Worm (Caenorhabditis elegans) whole organism, mixed stage, embryonic: ENCODE data around the gene C04C3.4.
"Not testable (repeated sequence)": the region's sequence is repeated elsewhere in the genome, so short reads cannot be mapped to it uniquely, and the experiment has no call there.

Experiments
- M03D4.4 ChIP-seq: sonication (generic microtip); optimal IDR thresholded peaks from 2 replicates; lab custom pipeline; 2017; ENCODE audit warnings: mild to moderate bottlenecking, missing genetic modification characterization, missing compliant biosample characterization
- bed-3 ChIP-seq: fragments of 200-800 bp; sonication (Bioruptor generic); optimal IDR thresholded peaks from 3 replicates; lab custom pipeline; 2018; ENCODE audit warnings: mild to moderate bottlenecking, missing genetic modification characterization, moderate library complexity, missing compliant biosample characterization
- blmp-1 ChIP-seq: fragments of 150-350 bp; optimal IDR thresholded peaks from 2 replicates; lab custom pipeline; 2014; ENCODE audit warnings: missing biosample characterization, missing genetic modification characterization
- ceh-39 ChIP-seq: fragments of 150-350 bp; optimal IDR thresholded peaks from 2 replicates; lab custom pipeline; 2014; ENCODE audit warnings: missing biosample characterization, missing genetic modification characterization
- ceh-43 ChIP-seq: fragments of 200-800 bp; sonication (Bioruptor generic); optimal IDR thresholded peaks from 2 replicates; lab custom pipeline; 2018; ENCODE audit warnings: mild to moderate bottlenecking, missing genetic modification characterization, moderate library complexity, missing compliant biosample characterization
- ceh-83 ChIP-seq: fragments of 200-800 bp; sonication (Bioruptor generic); optimal IDR thresholded peaks from 2 replicates; lab custom pipeline; 2018; ENCODE audit warnings: mild to moderate bottlenecking, missing genetic modification characterization, missing compliant biosample characterization
- ces-1 ChIP-seq: fragments of 150-350 bp; optimal IDR thresholded peaks from 2 replicates; lab custom pipeline; 2014; ENCODE audit warnings: missing biosample characterization, missing genetic modification reagents, missing genetic modification characterization
- cnd-1 ChIP-seq: fragments of 200-800 bp; sonication (Bioruptor generic); optimal IDR thresholded peaks from 2 replicates; lab custom pipeline; 2018; ENCODE audit warnings: mild to moderate bottlenecking, missing genetic modification characterization, missing compliant biosample characterization
- drap-1 ChIP-seq: fragments of 200-800 bp; sonication (Bioruptor generic); optimal IDR thresholded peaks from 3 replicates; lab custom pipeline; 2018; ENCODE audit warnings: mild to moderate bottlenecking, missing genetic modification characterization, missing compliant biosample characterization
- elt-1 ChIP-seq: sonication (generic microtip); optimal IDR thresholded peaks from 2 replicates; lab custom pipeline; 2017; ENCODE audit warnings: missing genetic modification characterization, mild to moderate bottlenecking, missing compliant biosample characterization, antibody characterized with exemption, moderate library complexity, borderline replicate concordance; ENCODE audit not compliant: insufficient read depth
- elt-3 ChIP-seq: fragments of 150-350 bp; optimal IDR thresholded peaks from 2 replicates; lab custom pipeline; 2014; ENCODE audit warnings: missing biosample characterization, missing genetic modification characterization
- flh-1 ChIP-seq: fragments of 200-800 bp; sonication (Bioruptor generic); optimal IDR thresholded peaks from 2 replicates; lab custom pipeline; 2018; ENCODE audit warnings: mild to moderate bottlenecking, missing genetic modification characterization, moderate library complexity, missing compliant biosample characterization
- ham-2 ChIP-seq: fragments of 200-800 bp; sonication (Bioruptor generic); optimal IDR thresholded peaks from 2 replicates; lab custom pipeline; 2018; ENCODE audit warnings: mild to moderate bottlenecking, missing genetic modification characterization, missing compliant biosample characterization
- hlh-1 ChIP-seq: fragments of 150-350 bp; optimal IDR thresholded peaks from 2 replicates; lab custom pipeline; 2014; ENCODE audit warnings: missing biosample characterization, missing genetic modification reagents, missing genetic modification characterization
- lin-13 ChIP-seq: fragments of 150-350 bp; optimal IDR thresholded peaks from 2 replicates; lab custom pipeline; 2014; ENCODE audit warnings: missing biosample characterization, missing genetic modification characterization
- lin-32 ChIP-seq: fragments of 200-800 bp; sonication (Bioruptor generic); optimal IDR thresholded peaks from 2 replicates; lab custom pipeline; 2018; ENCODE audit warnings: mild to moderate bottlenecking, missing genetic modification characterization, missing compliant biosample characterization
- lsy-2 ChIP-seq: fragments of 150-350 bp; optimal IDR thresholded peaks from 2 replicates; lab custom pipeline; 2014; ENCODE audit warnings: missing biosample characterization, missing genetic modification characterization
- mab-5 ChIP-seq: fragments of 150-350 bp; optimal IDR thresholded peaks from 2 replicates; lab custom pipeline; 2014; ENCODE audit warnings: missing biosample characterization, missing genetic modification characterization
- mep-1 ChIP-seq: fragments of 150-350 bp; optimal IDR thresholded peaks from 2 replicates; lab custom pipeline; 2017; ENCODE audit warnings: missing biosample characterization, missing genetic modification reagents, missing genetic modification characterization, inconsistent platforms
- mls-2 ChIP-seq: sonication (generic microtip); optimal IDR thresholded peaks from 2 replicates; lab custom pipeline; 2016; ENCODE audit warnings: mild to moderate bottlenecking, missing genetic modification characterization, moderate library complexity, missing compliant biosample characterization
- nhr-12 ChIP-seq: fragments of 150-350 bp; optimal IDR thresholded peaks from 2 replicates; lab custom pipeline; 2014; ENCODE audit warnings: missing biosample characterization, missing genetic modification characterization
- nhr-2 ChIP-seq: fragments of 150-350 bp; optimal IDR thresholded peaks from 2 replicates; lab custom pipeline; 2014; ENCODE audit warnings: missing biosample characterization, missing genetic modification characterization
- nhr-237 ChIP-seq: fragments of 150-350 bp; optimal IDR thresholded peaks from 2 replicates; lab custom pipeline; 2014; ENCODE audit warnings: missing biosample characterization, missing genetic modification characterization
- nhr-28 ChIP-seq: fragments of 150-350 bp; optimal IDR thresholded peaks from 2 replicates; lab custom pipeline; 2014; ENCODE audit warnings: missing biosample characterization, missing genetic modification characterization
- nhr-76 ChIP-seq: sonication (generic microtip); optimal IDR thresholded peaks from 2 replicates; lab custom pipeline; 2017; ENCODE audit warnings: missing biosample characterization, missing genetic modification characterization
- pha-4 ChIP-seq: fragments of 150-350 bp; optimal IDR thresholded peaks from 2 replicates; lab custom pipeline; 2018; ENCODE audit warnings: missing biosample characterization, missing genetic modification reagents, missing genetic modification characterization
- sem-2 ChIP-seq: fragments of 200-800 bp; sonication (Bioruptor generic); optimal IDR thresholded peaks from 2 replicates; lab custom pipeline; 2018; ENCODE audit warnings: mild to moderate bottlenecking, missing genetic modification characterization, missing compliant biosample characterization
- snpc-4 ChIP-seq: fragments of 150-350 bp; optimal IDR thresholded peaks from 2 replicates; lab custom pipeline; 2014; ENCODE audit warnings: missing biosample characterization, missing genetic modification characterization
- sptf-1 ChIP-seq: sonication (generic microtip); optimal IDR thresholded peaks from 2 replicates; lab custom pipeline; 2017; ENCODE audit warnings: mild to moderate bottlenecking, missing genetic modification characterization, moderate library complexity, missing compliant biosample characterization
- tbx-8 ChIP-seq: fragments of 200-800 bp; sonication (Bioruptor generic); optimal IDR thresholded peaks from 2 replicates; lab custom pipeline; 2018; ENCODE audit warnings: mild to moderate bottlenecking, missing genetic modification characterization, moderate library complexity, missing compliant biosample characterization
- unc-120 ChIP-seq: sonication (generic microtip); optimal IDR thresholded peaks from 2 replicates; lab custom pipeline; 2017; ENCODE audit warnings: missing genetic modification characterization, missing compliant biosample characterization; ENCODE audit not compliant: poor library complexity, severe bottlenecking
- unc-39 ChIP-seq: fragments of 150-350 bp; optimal IDR thresholded peaks from 2 replicates; lab custom pipeline; 2014; ENCODE audit warnings: missing biosample characterization, missing genetic modification characterization
- unc-62 ChIP-seq: fragments of 150-350 bp; optimal IDR thresholded peaks from 2 replicates; lab custom pipeline; 2014; ENCODE audit warnings: missing biosample characterization, missing genetic modification reagents, missing genetic modification characterization
- zip-8 ChIP-seq: fragments of 150-350 bp; optimal IDR thresholded peaks from 2 replicates; lab custom pipeline; 2014; ENCODE audit warnings: missing biosample characterization, missing genetic modification characterization
- ztf-11 ChIP-seq: fragments of 150-350 bp; optimal IDR thresholded peaks from 2 replicates; lab custom pipeline; 2014; ENCODE audit warnings: missing biosample characterization, missing genetic modification characterization

The C04C3.4 gene

ce11 chrIV:3394066-3394465 is at the start of gene C04C3.4:
Gene C04C3.4 (plus strand): TSS chrIV:3394366.
- TF ChIP-seq snpc-4; lsy-2 (tag; lab: Kevin White, UChicago); mls-2: not testable (repeated sequence)

DNA sequence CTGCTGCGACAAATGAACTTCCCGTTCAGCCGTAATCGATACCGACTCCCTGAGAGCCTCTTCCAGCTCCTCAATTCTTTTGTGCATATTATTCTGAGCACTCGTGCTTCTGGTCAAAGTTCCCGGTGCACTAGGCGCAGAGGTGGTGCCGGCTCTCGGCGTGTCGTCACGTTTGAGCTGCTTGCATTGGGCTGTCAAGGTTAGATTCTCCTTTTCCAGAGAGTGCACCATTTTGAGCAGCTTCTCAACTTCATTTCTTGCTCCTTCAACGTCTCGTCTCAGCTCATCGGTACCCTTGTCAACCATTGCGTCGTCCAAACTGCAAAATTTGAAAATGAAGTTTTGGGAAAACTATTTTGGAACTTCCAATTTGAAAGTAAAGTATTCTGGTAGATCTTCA is 48.7 kb upstream of the C04C3.4 start:
- no peak for TF ChIP-seq bed-3 (GFP tag; lab: Kevin White, UChicago)
- TF ChIP-seq lin-13 (tag; lab: Kevin White, UChicago), result no peak
- TF ChIP-seq pha-4 (tag; lab: Kevin White, UChicago), result no peak
- TF ChIP-seq nhr-28 (tag; lab: Kevin White, UChicago), result no peak
- TF ChIP-seq lin-32 (GFP tag; lab: Kevin White, UChicago), result no peak
- TF ChIP-seq M03D4.4, result no peak
- no peak for TF ChIP-seq nhr-237 (tag; lab: Kevin White, UChicago)

DNA sequence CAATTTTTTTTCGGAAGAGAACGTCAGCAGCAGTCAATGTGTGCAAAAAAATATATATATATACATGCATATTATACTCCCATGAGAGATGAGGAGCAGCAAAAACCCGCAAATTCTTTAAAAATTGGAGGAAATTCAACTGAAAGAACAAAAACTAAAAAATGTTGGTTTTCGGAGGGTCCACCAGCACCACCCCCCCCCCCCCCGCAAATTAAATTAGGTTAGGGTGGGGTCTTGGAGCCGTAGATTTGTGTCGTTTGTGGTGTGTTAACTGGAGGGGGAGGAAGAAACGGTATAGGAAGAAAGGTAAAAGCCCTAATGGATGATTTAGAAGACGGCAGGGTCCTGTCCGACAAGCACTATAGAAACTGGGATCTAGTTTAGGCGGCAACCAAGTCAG is 45.8 kb upstream of the C04C3.4 start:
- TF ChIP-seq lin-32 (GFP tag; lab: Kevin White, UChicago) (no peak), mab-5 (tag; lab: Kevin White, UChicago) (no peak), pha-4 (tag; lab: Kevin White, UChicago) (no peak), unc-39 (tag; lab: Kevin White, UChicago) (no peak), mls-2 (no peak), flh-1 (GFP tag; lab: Kevin White, UChicago) (no peak), ceh-83 (GFP tag; lab: Kevin White, UChicago) (no peak), blmp-1 (tag; lab: Kevin White, UChicago) (no peak), drap-1 (no peak), nhr-12 (no peak), ztf-11 (tag; lab: Kevin White, UChicago) (no peak), zip-8 (tag; lab: Kevin White, UChicago) (no peak), M03D4.4 (no peak), nhr-76 (no peak), elt-1 (no peak), snpc-4 (no peak), nhr-28 (tag; lab: Kevin White, UChicago) (no peak), nhr-237 (tag; lab: Kevin White, UChicago) (no peak)
- TF ChIP-seq, all 35 proteins: peak for 0

- TF ChIP-seq snpc-4, result no peak
- TF ChIP-seq ceh-39 (tag; lab: Kevin White, UChicago), result peak; percentile 5
- TF ChIP-seq mls-2, result peak; percentile 8
- TF ChIP-seq drap-1, result no peak
- TF ChIP-seq lsy-2 (tag; lab: Kevin White, UChicago), result no peak
- no peak for TF ChIP-seq lin-32 (GFP tag; lab: Kevin White, UChicago)
- no peak for TF ChIP-seq flh-1 (GFP tag; lab: Kevin White, UChicago)
- TF ChIP-seq ceh-83 (GFP tag; lab: Kevin White, UChicago), result no peak
- no peak for TF ChIP-seq unc-62 (GFP tag; lab: Kevin White, UChicago)
- TF ChIP-seq hlh-1 (tag; lab: Kevin White, UChicago), result peak; percentile 16
- TF ChIP-seq zip-8 (tag; lab: Kevin White, UChicago), result no peak
- TF ChIP-seq M03D4.4, result no peak
- no peak for TF ChIP-seq unc-39 (tag; lab: Kevin White, UChicago)
- no peak for TF ChIP-seq blmp-1 (tag; lab: Kevin White, UChicago)
- TF ChIP-seq cnd-1 (tag; lab: Kevin White, UChicago), result no peak
- no peak for TF ChIP-seq ceh-43 (GFP tag; lab: Kevin White, UChicago)
- no peak for TF ChIP-seq bed-3 (GFP tag; lab: Kevin White, UChicago)
- peak; percentile 32 for TF ChIP-seq mep-1 (tag; lab: Kevin White, UChicago)
- no peak for TF ChIP-seq nhr-76
- peak; percentile 38 for TF ChIP-seq ham-2
- TF ChIP-seq elt-3 (tag; lab: Kevin White, UChicago), result no peak
- no peak for TF ChIP-seq elt-1
- TF ChIP-seq pha-4 (tag; lab: Kevin White, UChicago), result no peak
- no peak for TF ChIP-seq ztf-11 (tag; lab: Kevin White, UChicago)
- TF ChIP-seq lin-13 (tag; lab: Kevin White, UChicago), result no peak
- TF ChIP-seq ces-1, result peak; percentile 66
- TF ChIP-seq nhr-237 (tag; lab: Kevin White, UChicago), result peak; percentile 15
- TF ChIP-seq sem-2 (GFP tag; lab: Kevin White, UChicago), result no peak
- no peak for TF ChIP-seq nhr-2 (tag; lab: Kevin White, UChicago)
- no peak for TF ChIP-seq nhr-28 (tag; lab: Kevin White, UChicago)
- TF ChIP-seq tbx-8 (GFP tag; lab: Kevin White, UChicago), result no peak
- TF ChIP-seq unc-120 (tag; lab: Kevin White, UChicago), result peak; percentile 3
- TF ChIP-seq mab-5 (tag; lab: Kevin White, UChicago), result no peak
- no peak for TF ChIP-seq sptf-1 (tag; lab: Kevin White, UChicago)
- no peak for TF ChIP-seq nhr-12
- TF ChIP-seq, all 35 proteins: peak for 8
Observed at ce11 chrIV:3349977-3350580, 44.1 kb upstream of the C04C3.4 start, which contains the start of gene elks-1. Gene elks-1 (minus strand): TSS chrIV:3350027.
